Worm (Caenorhabditis elegans): ENCODE measurements around the gene try-12.

try-12 gene

ce11 chrV:7435376-7436204, 13.6 kb upstream of the try-12 start, which contains the start of the genes ddo-2 and F25E5.8 (continued):
- TF ChIP-seq pag-3 (tag; optimal IDR thresholded peaks at IDR 0.05; ENCODE audit: borderline replicate concordance, insufficient read depth) (no peak), zip-4 (GFP tag; optimal IDR thresholded peaks at IDR 0.05) (no peak), egl-27 (tag; optimal IDR thresholded peaks at IDR 0.05) (no peak), unc-86 (tag; optimal IDR thresholded peaks at IDR 0.05) (no peak), lsy-2 (tag; optimal IDR thresholded peaks at IDR 0.05) (no peak), sptf-1 (tag; optimal IDR thresholded peaks at IDR 0.05) (no peak), pqm-1 (tag; optimal IDR thresholded peaks at IDR 0.05) (no peak), lin-13 (GFP tag; optimal IDR thresholded peaks at IDR 0.05) (no peak), unc-130 (tag; optimal IDR thresholded peaks at IDR 0.05) (peak; percentile 81), mdl-1 (tag; optimal IDR thresholded peaks at IDR 0.05) (peak in 1 of 2 experiments; percentile 38)

ce11 chrV:7436509-7436908, 12.6 kb upstream of the try-12 start:
- TF ChIP-seq pax-3 (tag; optimal IDR thresholded peaks at IDR 0.05) (no peak), snu-23 (GFP tag; optimal IDR thresholded peaks at IDR 0.05) (no peak)

- no peak for TF ChIP-seq dsc-1 (tag; optimal IDR thresholded peaks at IDR 0.05)
- TF ChIP-seq ceh-88 (GFP tag; IDR thresholded peaks at IDR 0.05) = no peak; the same call in 1 of the 2 replicates
- peak; percentile 64 for TF ChIP-seq grh-1 (GFP tag; IDR thresholded peaks at IDR 0.05)
- TF ChIP-seq aly-2 (tag; optimal IDR thresholded peaks at IDR 0.05) = no peak
- TF ChIP-seq fkh-10 (GFP tag; optimal IDR thresholded peaks at IDR 0.05) = no peak
- TF ChIP-seq tbx-2 (tag; optimal IDR thresholded peaks at IDR 0.05) = peak; percentile 65
- no peak for TF ChIP-seq ceh-63 (GFP tag; optimal IDR thresholded peaks at IDR 0.05)
- no peak for TF ChIP-seq nhr-77 (tag; optimal IDR thresholded peaks at IDR 0.05)
- TF ChIP-seq jun-1 (tag; optimal IDR thresholded peaks at IDR 0.05) = no peak
- peak; percentile 87 for TF ChIP-seq ama-1 (optimal IDR thresholded peaks at IDR 0.05)
- no peak for TF ChIP-seq elt-2 (tag; optimal IDR thresholded peaks at IDR 0.05)
- TF ChIP-seq nhr-85 (tag) = peak; percentile 93
- no peak for TF ChIP-seq efl-3 (GFP tag; optimal IDR thresholded peaks at IDR 0.05)
- peak in 1 of 2 experiments; percentile 79 for TF ChIP-seq mdl-1 (tag; optimal IDR thresholded peaks at IDR 0.05)
- no peak for TF ChIP-seq mab-9 (GFP tag; IDR thresholded peaks at IDR 0.05)
- no peak for TF ChIP-seq mef-2 (tag; optimal IDR thresholded peaks at IDR 0.05)
- no peak for TF ChIP-seq hlh-17 (GFP tag; optimal IDR thresholded peaks at IDR 0.05; ENCODE audit: borderline replicate concordance)
- TF ChIP-seq elt-3 (tag; optimal IDR thresholded peaks at IDR 0.05) = peak in 4 of 6 experiments; percentile 0 to 97 (median 50)
- peak in 2 of 3 experiments; percentile 20 to 31 for TF ChIP-seq dpl-1 (GFP tag; optimal IDR thresholded peaks at IDR 0.05)
- no peak for TF ChIP-seq fkh-4 (tag; optimal IDR thresholded peaks at IDR 0.05; ENCODE audit: borderline replicate concordance)
- TF ChIP-seq F16B12.6 (tag; optimal IDR thresholded peaks at IDR 0.05) = no peak
- no peak for TF ChIP-seq pax-3 (tag; optimal IDR thresholded peaks at IDR 0.05)
- no peak for TF ChIP-seq nhr-84 (tag; optimal IDR thresholded peaks at IDR 0.05)
- TF ChIP-seq snu-23 (GFP tag; optimal IDR thresholded peaks at IDR 0.05) = peak; percentile 74
- TF ChIP-seq hpl-2 (GFP tag; optimal IDR thresholded peaks at IDR 0.05) = no peak
- TF ChIP-seq rnt-1 (tag; optimal IDR thresholded peaks at IDR 0.05) = no peak
- no peak for TF ChIP-seq unc-30 (tag; optimal IDR thresholded peaks at IDR 0.05)
- no peak for TF ChIP-seq nhr-28 (tag; optimal IDR thresholded peaks at IDR 0.05)
- TF ChIP-seq hlh-4 (tag; optimal IDR thresholded peaks at IDR 0.05) = no peak
- no peak for TF ChIP-seq snpc-4 (tag; optimal IDR thresholded peaks at IDR 0.05)
- peak; percentile 57 for TF ChIP-seq nhr-47 (tag; optimal IDR thresholded peaks at IDR 0.05)
- no peak for TF ChIP-seq ceh-90 (tag; optimal IDR thresholded peaks at IDR 0.05)
- TF ChIP-seq xbp-1 (tag; optimal IDR thresholded peaks at IDR 0.05) = no peak
- no peak for TF ChIP-seq unc-86 (tag; optimal IDR thresholded peaks at IDR 0.05)
- peak in 1 of 2 experiments; percentile 14 for TF ChIP-seq efl-1 (optimal IDR thresholded peaks at IDR 0.05)
- TF ChIP-seq efl-1 (GFP tag; optimal IDR thresholded peaks at IDR 0.05 in 1 of 2) = peak in 1 of 2 experiments; percentile 1
- no peak for TF ChIP-seq lir-3 (tag; optimal IDR thresholded peaks at IDR 0.05; ENCODE audit: poor library complexity)
- no peak for TF ChIP-seq irx-1 (tag; optimal IDR thresholded peaks at IDR 0.05)
- no peak for TF ChIP-seq pag-3 (tag; optimal IDR thresholded peaks at IDR 0.05; ENCODE audit: borderline replicate concordance, insufficient read depth)
- TF ChIP-seq mep-1 (tag; optimal IDR thresholded peaks at IDR 0.05) = peak; percentile 58
These were observed 12.2 kb upstream of the try-12 start for ce11 chrV:7436911-7437310.
